Worm (Caenorhabditis elegans): ENCODE data around the gene nhr-218.

DNA sequence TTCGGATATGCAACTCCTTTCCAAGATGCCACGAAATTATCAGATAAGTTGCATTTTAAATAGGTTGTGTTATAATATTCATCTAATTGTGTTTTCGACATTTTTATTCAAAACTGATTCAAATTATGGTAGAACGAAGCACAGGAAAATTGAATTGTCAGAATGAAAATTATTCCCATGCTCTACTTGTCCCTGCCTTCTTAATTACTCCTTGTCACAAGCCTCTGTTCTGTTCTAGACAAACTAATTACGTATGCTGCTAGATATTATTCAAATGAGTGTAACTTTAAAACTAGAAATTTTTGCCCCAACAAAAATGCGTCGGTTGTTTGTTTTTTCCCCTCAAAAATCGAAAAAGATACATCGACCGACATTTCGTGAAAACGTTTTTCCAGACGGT, 14.2 kb upstream of the nhr-218 start, which contains the start of gene srh-104:
- TF ChIP-seq ztf-4 (tag; optimal IDR thresholded peaks at IDR 0.05) (no peak), ama-1 (optimal IDR thresholded peaks at IDR 0.05) (no peak), pqm-1 (tag; optimal IDR thresholded peaks at IDR 0.05) (no peak), snpc-4 (tag; optimal IDR thresholded peaks at IDR 0.05) (no peak), egl-27 (tag; optimal IDR thresholded peaks at IDR 0.05) (no peak), unc-130 (tag; optimal IDR thresholded peaks at IDR 0.05) (no peak), zag-1 (tag; optimal IDR thresholded peaks at IDR 0.05) (no peak), mab-9 (GFP tag; IDR thresholded peaks at IDR 0.05) (no peak), aly-2 (tag; optimal IDR thresholded peaks at IDR 0.05) (no peak), mdl-1 (tag; optimal IDR thresholded peaks at IDR 0.05) (no peak), hlh-17 (GFP tag; optimal IDR thresholded peaks at IDR 0.05; ENCODE audit: borderline replicate concordance) (no peak), nhr-85 (tag) (no peak), vab-15 (tag; optimal IDR thresholded peaks at IDR 0.05) (no peak), xbp-1 (tag; optimal IDR thresholded peaks at IDR 0.05) (no peak)

Data from whole organism, L1 larva.